Worm (Caenorhabditis elegans): ENCODE measurements around the gene nspd-9.

- TF ChIP-seq nhr-11 (tag; optimal IDR thresholded peaks at IDR 0.05) (no peak), tbx-2 (tag; optimal IDR thresholded peaks at IDR 0.05) (no peak), egl-5 (tag; optimal IDR thresholded peaks at IDR 0.05) (no peak), nhr-77 (tag; optimal IDR thresholded peaks at IDR 0.05) (no peak), pha-4 (tag; optimal IDR thresholded peaks at IDR 0.05) (no peak), ama-1 (optimal IDR thresholded peaks at IDR 0.05) (no peak), pqm-1 (tag; optimal IDR thresholded peaks at IDR 0.05) (no peak), unc-62 (GFP tag; optimal IDR thresholded peaks at IDR 0.05) (no peak), skn-1 (tag; optimal IDR thresholded peaks at IDR 0.05) (no peak), nhr-67 (tag; optimal IDR thresholded peaks at IDR 0.05) (no peak), ztf-11 (tag; optimal IDR thresholded peaks at IDR 0.05) (no peak), fkh-10 (GFP tag; optimal IDR thresholded peaks at IDR 0.05) (no peak), elt-2 (tag; optimal IDR thresholded peaks at IDR 0.05) (no peak)
These were observed 15.4 kb downstream of the nspd-9 start, which contains the start of gene arl-6 for ce11 chrIII:4814730-4815129.

Measured in whole organism, L3 larva.